Fruit fly (Drosophila melanogaster): ENCODE measurements around the gene CG13893.
A peak's percentile ranks its signal among the peaks of the same experiment; 100 is the strongest.

dm6 chr3L:626498-627369 lies 22.9 kb upstream of the CG13893 start:
- TF ChIP-seq CG17806 (tag; optimal IDR thresholded peaks at IDR 0.05) (peak; percentile 75), CG15710 (tag; optimal IDR thresholded peaks at IDR 0.05) (peak; percentile 80), CG13204 (GFP tag; optimal IDR thresholded peaks at IDR 0.05) (peak; percentile 82), CG8159 (tag; optimal IDR thresholded peaks at IDR 0.05) (peak; percentile 77), CG8301 (tag; optimal IDR thresholded peaks at IDR 0.05) (peak; percentile 76), rn (GFP tag; IDR thresholded peaks at IDR 0.05) (peak; percentile 90), Ets98B (GFP tag; IDR thresholded peaks at IDR 0.05) (peak; percentile 87), Snoo (tag; optimal IDR thresholded peaks at IDR 0.05) (peak; percentile 66), EcR (GFP tag; optimal IDR thresholded peaks at IDR 0.05) (peak; percentile 62)
